Worm (Caenorhabditis elegans): Measurements from ENCODE around the gene srx-80.

The srx-80 gene

ce11 chrV:11572803-11573490, 20.6 kb upstream of the srx-80 start, which contains the start of the genes H12C20.7 and nhr-68 (continued):
- peak; percentile 44; the same call in 1 of the 2 replicates for TF ChIP-seq mab-9 (GFP tag; IDR thresholded peaks at IDR 0.05)
- TF ChIP-seq fkh-10 (GFP tag; optimal IDR thresholded peaks at IDR 0.05): no peak
- peak; percentile 54 for TF ChIP-seq ama-1 (optimal IDR thresholded peaks at IDR 0.05)
- peak; percentile 46 for TF ChIP-seq hpl-2 (GFP tag; optimal IDR thresholded peaks at IDR 0.05)
- TF ChIP-seq ces-1 (GFP tag; optimal IDR thresholded peaks at IDR 0.05): no peak
- no peak for TF ChIP-seq ceh-63 (GFP tag; optimal IDR thresholded peaks at IDR 0.05)
- peak; percentile 74 for TF ChIP-seq xbp-1 (tag; optimal IDR thresholded peaks at IDR 0.05)
- TF ChIP-seq snpc-4 (tag; optimal IDR thresholded peaks at IDR 0.05): no peak
- peak; percentile 72 for TF ChIP-seq unc-130 (tag; optimal IDR thresholded peaks at IDR 0.05)
- peak; percentile 51 for TF ChIP-seq zip-4 (GFP tag; optimal IDR thresholded peaks at IDR 0.05)
- peak; percentile 58 to 76 for TF ChIP-seq lsy-2 (tag; optimal IDR thresholded peaks at IDR 0.05)
- peak; percentile 55 for TF ChIP-seq irx-1 (tag; optimal IDR thresholded peaks at IDR 0.05)
- TF ChIP-seq nhr-19 (GFP tag; conservative IDR thresholded peaks at IDR 0.05): peak; percentile 90
- TF ChIP-seq pqm-1 (tag; optimal IDR thresholded peaks at IDR 0.05): no peak
- TF ChIP-seq unc-62 (GFP tag; optimal IDR thresholded peaks at IDR 0.05): no peak
- no peak for TF ChIP-seq nhr-84 (tag; optimal IDR thresholded peaks at IDR 0.05)
- no peak for TF ChIP-seq nhr-12 (tag; optimal IDR thresholded peaks at IDR 0.05)
- TF ChIP-seq C16A3.4 (tag; optimal IDR thresholded peaks at IDR 0.05): peak; percentile 92
- peak; percentile 99 for TF ChIP-seq elt-2 (tag; optimal IDR thresholded peaks at IDR 0.05)
- TF ChIP-seq aha-1 (tag; optimal IDR thresholded peaks at IDR 0.05): no peak
- TF ChIP-seq unc-98 (GFP tag; IDR thresholded peaks at IDR 0.05): no peak
- peak; percentile 59 for TF ChIP-seq lin-39 (tag; optimal IDR thresholded peaks at IDR 0.05)
- peak; percentile 99 for TF ChIP-seq nhr-20 (tag; optimal IDR thresholded peaks at IDR 0.05)
- TF ChIP-seq elt-3 (tag; optimal IDR thresholded peaks at IDR 0.05): peak; percentile 84 to 99 (median 93)
- no peak for TF ChIP-seq fkh-4 (tag; optimal IDR thresholded peaks at IDR 0.05; ENCODE audit: borderline replicate concordance)
- no peak for TF ChIP-seq isw-1 (GFP tag; IDR thresholded peaks at IDR 0.05)
- no peak for TF ChIP-seq unc-86 (tag; optimal IDR thresholded peaks at IDR 0.05)
- peak; percentile 99 for TF ChIP-seq nhr-85 (tag)
- TF ChIP-seq ceh-90 (tag; optimal IDR thresholded peaks at IDR 0.05): no peak
- TF ChIP-seq nhr-237 (tag; optimal IDR thresholded peaks at IDR 0.05): no peak
- peak; percentile 96 for TF ChIP-seq dsc-1 (tag; optimal IDR thresholded peaks at IDR 0.05)
- TF ChIP-seq egl-27 (tag; optimal IDR thresholded peaks at IDR 0.05): peak; percentile 38 to 68
- no peak for TF ChIP-seq ztf-11 (tag; optimal IDR thresholded peaks at IDR 0.05)
- peak in 1 of 2 experiments; percentile 85 for TF ChIP-seq lin-35 (GFP tag; optimal IDR thresholded peaks at IDR 0.05)
- TF ChIP-seq alr-1 (tag; optimal IDR thresholded peaks at IDR 0.05; ENCODE audit: borderline replicate concordance): no peak
- TF ChIP-seq blmp-1 (tag; optimal IDR thresholded peaks at IDR 0.05): peak; percentile 76
- TF ChIP-seq sup-37 (GFP tag; optimal IDR thresholded peaks at IDR 0.05): no peak
- TF ChIP-seq ets-5 (GFP tag; IDR thresholded peaks at IDR 0.05): no peak
- no peak for TF ChIP-seq hlh-17 (GFP tag; optimal IDR thresholded peaks at IDR 0.05; ENCODE audit: borderline replicate concordance)
- no peak for TF ChIP-seq sptf-1 (tag; optimal IDR thresholded peaks at IDR 0.05)
- TF ChIP-seq lin-13 (GFP tag; optimal IDR thresholded peaks at IDR 0.05): peak; percentile 48
- TF ChIP-seq tlp-1 (tag; optimal IDR thresholded peaks at IDR 0.05): no peak
- no peak for TF ChIP-seq efl-3 (GFP tag; optimal IDR thresholded peaks at IDR 0.05)
- peak; percentile 85 for TF ChIP-seq nhr-47 (tag; optimal IDR thresholded peaks at IDR 0.05)
- peak; percentile 37; the same call in 1 of the 2 replicates for TF ChIP-seq ceh-88 (GFP tag; IDR thresholded peaks at IDR 0.05)
- peak; percentile 74 for TF ChIP-seq lir-3 (tag; optimal IDR thresholded peaks at IDR 0.05; ENCODE audit: poor library complexity)
- TF ChIP-seq nhr-11 (tag; optimal IDR thresholded peaks at IDR 0.05): no peak
- TF ChIP-seq nhr-28 (tag; optimal IDR thresholded peaks at IDR 0.05): no peak
- TF ChIP-seq dpl-1 (GFP tag; optimal IDR thresholded peaks at IDR 0.05): peak in 2 of 3 experiments; percentile 8 to 45
- TF ChIP-seq ceh-82 (tag; optimal IDR thresholded peaks at IDR 0.05): no peak
- peak; percentile 10 to 38 for TF ChIP-seq efl-1 (optimal IDR thresholded peaks at IDR 0.05)
- TF ChIP-seq efl-1 (GFP tag; optimal IDR thresholded peaks at IDR 0.05 in 1 of 2): peak in 1 of 2 experiments; percentile 94
